Worm (Caenorhabditis elegans): ENCODE results near the gene C06A1.3.

C06A1.3 gene

ce11 chrII:10598039-10598438 lies 26.0 kb downstream of the C06A1.3 start, which contains the start of gene C14A4.8:
Gene C14A4.8, minus strand, starts transcription at chrII:10598139.
- no peak for TF ChIP-seq pqm-1 (tag; optimal IDR thresholded peaks at IDR 0.05)
- no peak for TF ChIP-seq ceh-6 (GFP tag; optimal IDR thresholded peaks at IDR 0.05)
- no peak for TF ChIP-seq ama-1 (optimal IDR thresholded peaks at IDR 0.05)
- no peak for TF ChIP-seq pha-4 (tag; optimal IDR thresholded peaks at IDR 0.05)
- TF ChIP-seq Y22D7AL.16 (tag; optimal IDR thresholded peaks at IDR 0.05), result no peak
- no peak for TF ChIP-seq ztf-16 (tag; optimal IDR thresholded peaks at IDR 0.05)
- no peak for TF ChIP-seq F13H6.1 (tag; optimal IDR thresholded peaks at IDR 0.05)
- TF ChIP-seq unc-42 (tag; optimal IDR thresholded peaks at IDR 0.05), result no peak
- TF ChIP-seq K02D7.2 (tag; optimal IDR thresholded peaks at IDR 0.05), result no peak
- no peak for TF ChIP-seq ceh-48 (tag; optimal IDR thresholded peaks at IDR 0.05)
- no peak for TF ChIP-seq sox-4 (tag; optimal IDR thresholded peaks at IDR 0.05)
- TF ChIP-seq elt-4 (tag; optimal IDR thresholded peaks at IDR 0.05), result no peak

- TF ChIP-seq lim-6 (tag; optimal IDR thresholded peaks at IDR 0.05) (no peak), T23F11.4 (GFP tag; optimal IDR thresholded peaks at IDR 0.05) (no peak), ama-1 (optimal IDR thresholded peaks at IDR 0.05) (no peak), mec-3 (tag; optimal IDR thresholded peaks at IDR 0.05; ENCODE audit: borderline replicate concordance) (no peak), npax-4 (tag; optimal IDR thresholded peaks at IDR 0.05) (no peak), hlh-6 (tag; optimal IDR thresholded peaks at IDR 0.05) (no peak)
Measured at ce11 chrII:10598970-10599369, 26.9 kb downstream of the C06A1.3 start, which contains the start of gene C14A4.9. Gene C14A4.9, plus strand, starts transcription at chrII:10599337.

- TF ChIP-seq C08G9.2 (tag; optimal IDR thresholded peaks at IDR 0.05) (no peak), ceh-19 (GFP tag; optimal IDR thresholded peaks at IDR 0.05) (no peak), madf-2 (tag; optimal IDR thresholded peaks at IDR 0.05) (no peak), pax-1 (tag; optimal IDR thresholded peaks at IDR 0.05) (no peak), ceh-14 (tag; optimal IDR thresholded peaks at IDR 0.05) (no peak), nfya-1 (tag; optimal IDR thresholded peaks at IDR 0.05) (no peak), tbx-7 (tag; optimal IDR thresholded peaks at IDR 0.05) (no peak), ceh-2 (tag; optimal IDR thresholded peaks at IDR 0.05) (no peak), ceh-45 (GFP tag; IDR thresholded peaks at IDR 0.05) (no peak), pha-4 (tag; optimal IDR thresholded peaks at IDR 0.05) (no peak), nhr-11 (tag; optimal IDR thresholded peaks at IDR 0.05) (no peak)
Measured at ce11 chrII:10602184-10602583, 30.1 kb downstream of the C06A1.3 start, which contains the start of gene srv-2. Gene srv-2, minus strand, starts transcription at chrII:10602284.

ce11 chrII:10603560-10603959 lies 31.5 kb downstream of the C06A1.3 start:
- TF ChIP-seq ceh-22 (tag; optimal IDR thresholded peaks at IDR 0.05) (no peak), nfya-1 (tag; optimal IDR thresholded peaks at IDR 0.05) (peak; percentile 63)

ce11 chrII:10605512-10605911 lies 33.4 kb downstream of the C06A1.3 start, which contains the start of gene taf-13:
Gene taf-13, minus strand, starts transcription at chrII:10605612.
- no peak for TF ChIP-seq unc-86 (tag; optimal IDR thresholded peaks at IDR 0.05)
- no peak for TF ChIP-seq dmd-4 (tag; optimal IDR thresholded peaks at IDR 0.05; ENCODE audit: borderline replicate concordance)
- TF ChIP-seq fkh-10 (GFP tag; optimal IDR thresholded peaks at IDR 0.05), result no peak

- TF ChIP-seq Y22D7AL.16 (tag; optimal IDR thresholded peaks at IDR 0.05) (no peak), nfya-1 (tag; optimal IDR thresholded peaks at IDR 0.05) (peak; percentile 21), ceh-31 (tag; optimal IDR thresholded peaks at IDR 0.05) (no peak), ceh-48 (tag; optimal IDR thresholded peaks at IDR 0.05) (no peak)
Measured at ce11 chrII:10607238-10607961, 35.3 kb downstream of the C06A1.3 start, which contains the start of gene ccm-3. Gene ccm-3, minus strand, starts transcription at chrII:10607275.

Data from whole organism, late embryonic.